Worm (Caenorhabditis elegans) whole organism, midembryonic: ENCODE data around the gene gldi-9.

ENCODE experiments used
- cog-1 ChIP-seq: sonication (generic microtip); optimal IDR thresholded peaks from 2 replicates; lab custom pipeline; 2016; ENCODE audit warnings: missing genetic modification characterization, missing compliant biosample characterization
- flt-1 ChIP-seq: fragments of 200-800 bp; sonication (Bioruptor generic); IDR thresholded peaks from 2 replicates; pipeline ENCODE4 v1.3.6; 2022; ENCODE audit warnings: missing genetic modification characterization, missing compliant biosample characterization
- klf-2 ChIP-seq: fragments of 200-800 bp; sonication (Bioruptor generic); conservative IDR thresholded peaks from 2 replicates; pipeline ENCODE4 v1.3.6; 2022; ENCODE audit warnings: missing genetic modification reagents, missing genetic modification characterization, missing compliant biosample characterization
- med-1 ChIP-seq: sonication (generic microtip); optimal IDR thresholded peaks from 2 replicates; lab custom pipeline; 2017; ENCODE audit warnings: missing genetic modification characterization, mild to moderate bottlenecking, missing compliant biosample characterization, antibody characterized with exemption, missing genetic modification reagents; ENCODE audit not compliant: insufficient read depth
- ref-1 ChIP-seq: fragments of 200-800 bp; sonication (Bioruptor generic); conservative IDR thresholded peaks from 2 replicates; pipeline ENCODE4 v1.3.6; 2022; ENCODE audit warnings: missing genetic modification reagents, missing genetic modification characterization, missing compliant biosample characterization
- ztf-23 ChIP-seq: fragments of 200-800 bp; sonication (Bioruptor generic); IDR thresholded peaks from 2 replicates; pipeline ENCODE4 v1.3.6; 2022; ENCODE audit warnings: missing genetic modification reagents, missing genetic modification characterization, missing compliant biosample characterization
- ztf-29 ChIP-seq: fragments of 200-800 bp; sonication (Bioruptor generic); IDR thresholded peaks from 2 replicates; pipeline ENCODE4 v1.3.6; 2022; ENCODE audit warnings: missing genetic modification reagents, missing genetic modification characterization, missing compliant biosample characterization

DNA sequence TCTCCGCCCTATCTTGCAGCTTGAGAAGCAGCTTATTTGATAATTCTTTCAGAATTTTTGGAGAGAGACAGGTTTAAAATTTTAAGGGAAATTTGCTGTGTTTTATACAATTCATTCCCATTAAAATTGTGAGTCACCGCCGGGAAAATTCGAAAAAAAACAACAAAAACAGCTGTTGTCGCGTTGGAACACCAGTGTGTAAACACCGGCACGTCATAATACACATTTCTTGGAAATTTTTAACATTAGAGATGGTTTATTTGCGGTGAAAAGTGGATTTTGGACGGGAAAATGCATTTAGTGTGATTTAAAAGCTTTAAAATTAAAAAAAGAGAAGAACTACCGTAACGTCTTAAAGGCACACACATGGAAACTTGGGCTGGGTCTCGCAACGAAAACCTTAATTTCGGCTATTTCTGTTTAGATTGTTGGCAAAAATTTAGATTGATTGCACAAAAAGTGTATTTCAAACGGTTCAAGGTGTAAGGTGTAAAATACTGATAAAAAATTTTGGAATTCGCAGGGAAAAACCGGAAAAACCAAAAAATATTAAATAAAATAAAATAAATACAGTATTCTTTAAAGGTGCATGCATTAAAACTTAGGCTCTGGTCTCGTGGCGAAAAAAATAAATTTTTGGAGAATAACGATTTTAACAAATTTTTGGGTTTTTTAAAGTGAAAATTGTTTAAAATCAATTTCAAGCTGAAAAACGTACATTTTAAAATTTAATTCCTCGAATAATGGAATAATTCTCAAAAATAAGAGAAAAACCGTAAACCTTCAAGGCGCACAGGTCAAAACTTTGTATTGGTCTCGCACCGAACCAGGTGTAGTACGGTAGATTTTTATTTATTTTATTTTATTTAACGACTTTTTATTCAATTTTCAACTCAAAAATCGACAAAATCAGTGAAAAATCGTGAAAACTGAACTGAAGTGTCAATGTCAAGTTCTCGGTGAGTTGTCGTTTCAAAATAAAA is 30.6 kb downstream of the gldi-9 start, which contains the start of gene cosa-1:
- TF ChIP-seq cog-1 (tag; lab: Kevin White, UChicago) = no peak
- no peak for TF ChIP-seq ref-1 (GFP tag; lab: Robert Waterston, UW)
- no peak for TF ChIP-seq med-1
- TF ChIP-seq ztf-29 (GFP tag; lab: Robert Waterston, UW) = no peak
- no peak for TF ChIP-seq klf-2 (GFP tag; lab: Robert Waterston, UW)
- TF ChIP-seq flt-1 (GFP tag; lab: Robert Waterston, UW) = no peak
- no peak for TF ChIP-seq ztf-23 (GFP tag; lab: Robert Waterston, UW)
